Fruit fly (Drosophila melanogaster) whole organism, embryonic: ENCODE data around the gene CG7794.

Experiments used
- Atf-2 ChIP-seq: fragments of 200-800 bp; sonication (Bioruptor generic); optimal IDR thresholded peaks from 2 replicates; lab custom pipeline; 2016; ENCODE audit warnings: missing biosample characterization, missing genetic modification characterization
- Blimp-1 ChIP-seq: fragments of 200-800 bp; sonication (Bioruptor generic); optimal IDR thresholded peaks from 3 replicates; lab custom pipeline; 2018; ENCODE audit warnings: missing biosample characterization, missing genetic modification characterization, mild to moderate bottlenecking, moderate library complexity, missing genetic modification reagents
- CG11695 ChIP-seq: fragments of 200-800 bp; sonication (Bioruptor generic); IDR thresholded peaks from 3 replicates; pipeline ENCODE4 v1.3.6; 2022; ENCODE audit warnings: missing biosample characterization, missing genetic modification characterization
- CG12155 ChIP-seq: fragments of 200-800 bp; sonication (Bioruptor generic); optimal IDR thresholded peaks from 3 replicates; lab custom pipeline; 2016; ENCODE audit warnings: missing biosample characterization, missing genetic modification characterization
- CG12744 ChIP-seq: fragments of 200-800 bp; sonication (Bioruptor generic); optimal IDR thresholded peaks from 2 replicates; lab custom pipeline; 2016; ENCODE audit warnings: missing biosample characterization, missing genetic modification characterization
- CG14710 ChIP-seq: fragments of 200-800 bp; sonication (Bioruptor generic); optimal IDR thresholded peaks from 3 replicates; lab custom pipeline; 2019; ENCODE audit warnings: missing biosample characterization, mild to moderate bottlenecking, missing genetic modification characterization, moderate library complexity
- CG17802 ChIP-seq: fragments of 200-800 bp; sonication (Bioruptor generic); optimal IDR thresholded peaks from 2 replicates; lab custom pipeline; 2018; ENCODE audit warnings: missing biosample characterization, mild to moderate bottlenecking, missing genetic modification characterization, moderate library complexity
- CG2120 ChIP-seq: fragments of 200-800 bp; sonication (Bioruptor generic); optimal IDR thresholded peaks from 3 replicates; lab custom pipeline; 2016; ENCODE audit warnings: missing biosample characterization, missing genetic modification characterization
- CG2129 ChIP-seq: fragments of 200-800 bp; sonication (Bioruptor generic); IDR thresholded peaks from 2 replicates; pipeline ENCODE4 v1.3.6; 2022; ENCODE audit warnings: missing biosample characterization, missing genetic modification characterization; ENCODE audit not compliant: partially characterized antibody
- CG34376 ChIP-seq: fragments of 200-800 bp; sonication (Bioruptor generic); optimal IDR thresholded peaks from 2 replicates; lab custom pipeline; 2018; ENCODE audit warnings: missing biosample characterization, mild to moderate bottlenecking, missing genetic modification characterization
- CG4328 ChIP-seq: fragments of 200-800 bp; sonication (Bioruptor generic); optimal IDR thresholded peaks from 3 replicates; lab custom pipeline; 2017; ENCODE audit warnings: missing biosample characterization, missing genetic modification reagents, missing genetic modification characterization
- CG4360 ChIP-seq: fragments of 200-800 bp; sonication (Bioruptor generic); IDR thresholded peaks from 2 replicates; pipeline ENCODE4 v1.3.6; 2022; ENCODE audit warnings: missing biosample characterization, missing genetic modification characterization
- CG5180 ChIP-seq: fragments of 200-800 bp; sonication (Bioruptor generic); optimal IDR thresholded peaks from 3 replicates; lab custom pipeline; 2017; ENCODE audit warnings: missing biosample characterization, missing genetic modification characterization, mild to moderate bottlenecking, moderate library complexity, missing genetic modification reagents
- CG6765 ChIP-seq: fragments of 200-800 bp; sonication (Bioruptor generic); optimal IDR thresholded peaks from 3 replicates; lab custom pipeline; 2017; ENCODE audit warnings: missing biosample characterization, mild to moderate bottlenecking, missing genetic modification characterization
- CG8281 ChIP-seq: fragments of 200-800 bp; sonication (Bioruptor generic); optimal IDR thresholded peaks from 2 replicates; lab custom pipeline; 2018; ENCODE audit warnings: missing biosample characterization, mild to moderate bottlenecking, missing genetic modification characterization, moderate library complexity
- CG9609 ChIP-seq: fragments of 200-800 bp; sonication (Bioruptor generic); optimal IDR thresholded peaks from 3 replicates; lab custom pipeline; 2016; ENCODE audit warnings: missing biosample characterization, missing genetic modification characterization
- CHES-1-like ChIP-seq: fragments of 200-800 bp; sonication (Bioruptor generic); optimal IDR thresholded peaks from 2 replicates; lab custom pipeline; 2016; ENCODE audit warnings: missing biosample characterization, missing genetic modification characterization
- Camta ChIP-seq: fragments of 200-800 bp; sonication (Bioruptor generic); optimal IDR thresholded peaks from 2 replicates; lab custom pipeline; 2016; ENCODE audit warnings: missing biosample characterization, missing genetic modification characterization
- E2f1 ChIP-seq: fragments of 200-800 bp; sonication (Bioruptor generic); IDR thresholded peaks from 2 replicates; pipeline ENCODE4 v1.3.6; 2022; ENCODE audit warnings: missing biosample characterization, missing genetic modification characterization
- E2f2 ChIP-seq: fragments of 200-800 bp; sonication (Bioruptor generic); IDR thresholded peaks from 2 replicates; pipeline ENCODE4 v1.3.6; 2022; ENCODE audit warnings: missing biosample characterization, missing genetic modification characterization
- Fer2 ChIP-seq: fragments of 200-800 bp; sonication (Bioruptor generic); optimal IDR thresholded peaks from 2 replicates; lab custom pipeline; 2018; ENCODE audit warnings: missing biosample characterization, mild to moderate bottlenecking, missing genetic modification characterization, moderate library complexity
- Fer3 ChIP-seq: fragments of 200-800 bp; sonication (Bioruptor generic); optimal IDR thresholded peaks from 2 replicates; lab custom pipeline; 2018; ENCODE audit warnings: missing biosample characterization, mild to moderate bottlenecking, missing genetic modification characterization, moderate library complexity
- H15 ChIP-seq: fragments of 200-800 bp; sonication (Bioruptor generic); IDR thresholded peaks from 3 replicates; pipeline ENCODE4 v1.3.6; 2022; ENCODE audit warnings: missing biosample characterization, missing genetic modification characterization
- Hmx ChIP-seq: fragments of 200-800 bp; sonication (Bioruptor generic); optimal IDR thresholded peaks from 2 replicates; lab custom pipeline; 2016; ENCODE audit warnings: missing biosample characterization, missing genetic modification characterization
- Mes4 ChIP-seq: fragments of 200-800 bp; sonication (Bioruptor generic); optimal IDR thresholded peaks from 2 replicates; lab custom pipeline; 2016; ENCODE audit warnings: missing biosample characterization, missing genetic modification characterization
- Myb ChIP-seq: fragments of 200-800 bp; sonication (Bioruptor generic); optimal IDR thresholded peaks from 2 replicates; lab custom pipeline; 2016; ENCODE audit warnings: missing biosample characterization, missing genetic modification characterization
- Sox100B ChIP-seq: fragments of 200-800 bp; sonication (Bioruptor generic); optimal IDR thresholded peaks from 3 replicates; lab custom pipeline; 2018; ENCODE audit warnings: missing biosample characterization, mild to moderate bottlenecking, missing genetic modification characterization
- Sry-δ ChIP-seq: fragments of 200-800 bp; sonication (Bioruptor generic); optimal IDR thresholded peaks from 2 replicates; lab custom pipeline; 2016; ENCODE audit warnings: missing biosample characterization, missing genetic modification characterization
- Trl ChIP-seq, 3 experiments: fragments of >200 bp in 2 of 3; fragments of 200-800 bp in 1 of 3; sonication (Bioruptor generic) in 1 of 3; optimal IDR thresholded peaks; 2 replicates in 1 of 3; 3 replicates in 2 of 3; lab custom pipeline; 2016 to 2017; ENCODE audit warnings: missing biosample characterization in 1 of 3, missing genetic modification characterization in 1 of 3
- ab ChIP-seq: fragments of 200-800 bp; sonication (Bioruptor generic); optimal IDR thresholded peaks from 2 replicates; lab custom pipeline; 2016; ENCODE audit warnings: missing biosample characterization, missing genetic modification characterization
- exex ChIP-seq: fragments of 200-800 bp; sonication (Bioruptor generic); optimal IDR thresholded peaks from 4 replicates; lab custom pipeline; 2018; ENCODE audit warnings: missing biosample characterization, mild to moderate bottlenecking, missing genetic modification characterization, moderate library complexity
- eyg ChIP-seq: fragments of 200-800 bp; sonication (Bioruptor generic); optimal IDR thresholded peaks from 3 replicates; lab custom pipeline; 2016; ENCODE audit warnings: missing biosample characterization, missing genetic modification characterization
- gem ChIP-seq: fragments of 200-800 bp; sonication (Bioruptor generic); optimal IDR thresholded peaks from 2 replicates; lab custom pipeline; 2019; ENCODE audit warnings: missing biosample characterization, mild to moderate bottlenecking, missing genetic modification characterization, moderate library complexity
- gro ChIP-seq: fragments of 200-800 bp; sonication (Bioruptor generic); optimal IDR thresholded peaks from 2 replicates; lab custom pipeline; 2016; ENCODE audit warnings: missing biosample characterization, missing genetic modification characterization
- hth ChIP-seq: fragments of >200 bp; optimal IDR thresholded peaks from 2 replicates; lab custom pipeline; 2017; ENCODE audit warnings: inconsistent platforms
- inv ChIP-seq: fragments of 200-800 bp; sonication (Bioruptor generic); IDR thresholded peaks from 2 replicates; pipeline ENCODE4 v1.3.6; 2022; ENCODE audit warnings: missing biosample characterization, missing genetic modification characterization; ENCODE audit not compliant: partially characterized antibody
- jumu ChIP-seq: fragments of 200-800 bp; sonication (Bioruptor generic); optimal IDR thresholded peaks from 3 replicates; lab custom pipeline; 2016; ENCODE audit warnings: missing biosample characterization, missing genetic modification characterization
- kah ChIP-seq: fragments of 200-800 bp; sonication (Bioruptor generic); optimal IDR thresholded peaks from 2 replicates; lab custom pipeline; 2018; ENCODE audit warnings: missing biosample characterization, mild to moderate bottlenecking, missing genetic modification characterization
- kay ChIP-seq: fragments of 200-800 bp; sonication (Bioruptor generic); optimal IDR thresholded peaks from 2 replicates; lab custom pipeline; 2016; ENCODE audit warnings: missing biosample characterization, missing genetic modification characterization
- knrl ChIP-seq: fragments of 200-800 bp; sonication (Bioruptor generic); IDR thresholded peaks from 3 replicates; pipeline ENCODE4 v1.3.6; 2022; ENCODE audit warnings: missing biosample characterization, missing genetic modification characterization; ENCODE audit not compliant: partially characterized antibody
- lov ChIP-seq, 2 experiments: fragments of 200-800 bp in 1 of 2; fragments of >200 bp in 1 of 2; sonication (Bioruptor generic) in 1 of 2; IDR thresholded peaks in 1 of 2; optimal IDR thresholded peaks in 1 of 2; 2 replicates in 1 of 2; 3 replicates in 1 of 2; pipeline versions ENCODE4 v1.3.6 to Lab custom; 2017 to 2022; ENCODE audit warnings: missing biosample characterization in 1 of 2, missing genetic modification characterization in 1 of 2
- mld ChIP-seq: fragments of 200-800 bp; sonication (Bioruptor generic); IDR thresholded peaks from 3 replicates; pipeline ENCODE4 v1.3.6; 2022; ENCODE audit warnings: missing biosample characterization, missing genetic modification characterization; ENCODE audit not compliant: partially characterized antibody
- pzg ChIP-seq: fragments of 200-800 bp; sonication (Bioruptor generic); optimal IDR thresholded peaks from 3 replicates; lab custom pipeline; 2018; ENCODE audit warnings: missing biosample characterization, mild to moderate bottlenecking, missing genetic modification characterization, moderate library complexity
- sc ChIP-seq, 3 experiments: fragments of >200 bp in 2 of 3; fragments of 200-800 bp in 1 of 3; sonication (Bioruptor generic) in 1 of 3; optimal IDR thresholded peaks; 2 replicates in 2 of 3; 3 replicates in 1 of 3; lab custom pipeline; 2017; ENCODE audit warnings: mild to moderate bottlenecking in 1 of 3, missing biosample characterization in 1 of 3, missing genetic modification characterization in 1 of 3, missing genetic modification reagents in 1 of 3
- sens ChIP-seq: fragments of 200-800 bp; sonication (Bioruptor generic); peaks from one replicate; lab custom pipeline; 2016; ENCODE audit warnings: missing biosample characterization, missing genetic modification characterization
- stwl ChIP-seq: fragments of 200-800 bp; sonication (Bioruptor generic); optimal IDR thresholded peaks from 3 replicates; lab custom pipeline; 2018; ENCODE audit warnings: missing biosample characterization, mild to moderate bottlenecking, missing genetic modification characterization, moderate library complexity
- tgo ChIP-seq: fragments of 200-800 bp; sonication (Bioruptor generic); IDR thresholded peaks from 3 replicates; pipeline ENCODE4 v1.3.6; 2022; ENCODE audit warnings: missing biosample characterization, missing genetic modification characterization
- tx ChIP-seq: fragments of 200-800 bp; sonication (Bioruptor generic); optimal IDR thresholded peaks from 2 replicates; lab custom pipeline; 2016; ENCODE audit warnings: missing biosample characterization, missing genetic modification characterization
- zen2 ChIP-seq: fragments of 200-800 bp; sonication (Bioruptor generic); IDR thresholded peaks from 3 replicates; pipeline ENCODE4 v1.3.6; 2022; ENCODE audit warnings: missing biosample characterization, missing genetic modification characterization; ENCODE audit not compliant: partially characterized antibody

Gene CG7794

dm6 chr3R:18021261-18021679, 2.2 kb upstream of the CG7794 start, which contains the start of gene CG7785 (continued):
- no peak for TF ChIP-seq CG2129 (GFP tag; lab: Robert Waterston, UW)
- TF ChIP-seq eyg (GFP tag; lab: Kevin White, UChicago) = no peak
- TF ChIP-seq Sox100B (GFP tag; lab: Kevin White, UChicago) = peak; percentile 47
- TF ChIP-seq CG12744 (GFP tag; lab: Kevin White, UChicago) = peak; percentile 20
- TF ChIP-seq hth (lab: Kevin White, UChicago) = no peak
- no peak for TF ChIP-seq CG6765 (GFP tag; lab: Kevin White, UChicago)
- TF ChIP-seq sens (GFP tag; lab: Kevin White, UChicago) = peak; percentile 90
- TF ChIP-seq CG4328 (GFP tag; lab: Kevin White, UChicago) = peak; percentile 8
- TF ChIP-seq CG5180 (GFP tag; lab: Kevin White, UChicago) = no peak
- TF ChIP-seq Atf-2 = peak; percentile 61
- TF ChIP-seq kah (GFP tag; lab: Kevin White, UChicago) = no peak
- TF ChIP-seq mld (GFP tag; lab: Robert Waterston, UW) = no peak
- TF ChIP-seq Blimp-1 (GFP tag; lab: Kevin White, UChicago) = peak; percentile 43
- peak; percentile 5 for TF ChIP-seq Fer2
- peak; percentile 13 for TF ChIP-seq CG9609 (GFP tag; lab: Kevin White, UChicago)
- TF ChIP-seq H15 (GFP tag; lab: Robert Waterston, UW) = no peak
- peak; percentile 61 for TF ChIP-seq CG14710 (tag; lab: Kevin White, UChicago)
- TF ChIP-seq CG2120 (GFP tag; lab: Kevin White, UChicago) = peak; percentile 56
- TF ChIP-seq E2f1 (GFP tag; lab: Robert Waterston, UW) = peak; percentile 47
- TF ChIP-seq exex = no peak
- TF ChIP-seq Sry-δ (GFP tag; lab: Kevin White, UChicago) = peak; percentile 12
- peak; percentile 46 for TF ChIP-seq Mes4 (GFP tag; lab: Kevin White, UChicago)
- peak; percentile 53 for TF ChIP-seq E2f2 (GFP tag; lab: Robert Waterston, UW)
- TF ChIP-seq CG4360 (GFP tag; lab: Robert Waterston, UW) = peak; percentile 70
- peak; percentile 17 for TF ChIP-seq Hmx (GFP tag; lab: Kevin White, UChicago)
- TF ChIP-seq CG34376 = peak; percentile 6
- no peak for TF ChIP-seq CG11695 (GFP tag; lab: Robert Waterston, UW)
- TF ChIP-seq tgo (GFP tag; lab: Robert Waterston, UW) = peak; percentile 32; the same call in 2 of the 3 replicates
- TF ChIP-seq zen2 (GFP tag; lab: Robert Waterston, UW) = no peak
- TF ChIP-seq gem (tag; lab: Kevin White, UChicago) = peak; percentile 70
- TF ChIP-seq CG8281 (tag; lab: Kevin White, UChicago) = no peak
- TF ChIP-seq Myb (GFP tag; lab: Kevin White, UChicago) = peak; percentile 45
- no peak for TF ChIP-seq ab
- no peak for TF ChIP-seq CG17802
- TF ChIP-seq lov (optimal IDR thresholded peaks at IDR 0.05; lab: Kevin White, UChicago) = no peak
- TF ChIP-seq lov (GFP tag; IDR thresholded peaks at IDR 0.05; lab: Robert Waterston, UW) = no peak
- TF ChIP-seq inv (GFP tag; lab: Robert Waterston, UW) = no peak
- peak; percentile 28 for TF ChIP-seq kay (GFP tag; lab: Kevin White, UChicago)
- TF ChIP-seq Camta = peak; percentile 62
- TF ChIP-seq Trl (optimal IDR thresholded peaks at IDR 0.05; lab: Kevin White, UChicago) = no peak
- peak; percentile 53 for TF ChIP-seq Trl (GFP tag; optimal IDR thresholded peaks at IDR 0.05; lab: Kevin White, UChicago)
- TF ChIP-seq pzg (GFP tag; lab: Kevin White, UChicago) = peak; percentile 43
- TF ChIP-seq knrl (GFP tag; lab: Robert Waterston, UW) = peak; percentile 27; the same call in 1 of the 3 replicates
- peak; percentile 35 for TF ChIP-seq CG12155 (GFP tag; lab: Kevin White, UChicago)
- TF ChIP-seq CHES-1-like (GFP tag; lab: Kevin White, UChicago) = peak; percentile 15
- peak; percentile 78 for TF ChIP-seq stwl (tag; lab: Kevin White, UChicago)
- peak; percentile 16 for TF ChIP-seq jumu (GFP tag; lab: Kevin White, UChicago)
- no peak for TF ChIP-seq sc (optimal IDR thresholded peaks at IDR 0.05; lab: Kevin White, UChicago)
- TF ChIP-seq sc (GFP tag; optimal IDR thresholded peaks at IDR 0.05; lab: Kevin White, UChicago) = peak; percentile 39
- TF ChIP-seq Fer3 (tag; lab: Kevin White, UChicago) = peak; percentile 50
- no peak for TF ChIP-seq tx (GFP tag; lab: Kevin White, UChicago)
- TF ChIP-seq gro (GFP tag; lab: Kevin White, UChicago) = peak; percentile 55
